Fruit fly (Drosophila melanogaster) whole organism, embryonic: Measurements from ENCODE around the gene CG33932.

Experiments used
- Atf6 ChIP-seq: fragments of 200-800 bp; sonication (Bioruptor generic); IDR thresholded peaks from 2 replicates; pipeline ENCODE4 v1.3.6; 2022; ENCODE audit warnings: missing biosample characterization, missing genetic modification characterization
- Bgb ChIP-seq: fragments of 200-800 bp; sonication (Bioruptor generic); IDR thresholded peaks from 2 replicates; pipeline ENCODE4 v1.3.6; 2022; ENCODE audit warnings: missing biosample characterization, missing genetic modification characterization; ENCODE audit not compliant: partially characterized antibody
- CG11723 ChIP-seq: fragments of 200-800 bp; sonication (Bioruptor generic); optimal IDR thresholded peaks from 2 replicates; lab custom pipeline; 2017; ENCODE audit warnings: missing biosample characterization, mild to moderate bottlenecking, missing genetic modification characterization
- CG13287 ChIP-seq: fragments of 200-800 bp; sonication (Bioruptor generic); IDR thresholded peaks from 2 replicates; pipeline ENCODE4 v1.3.6; 2022; ENCODE audit warnings: missing biosample characterization, missing genetic modification characterization; ENCODE audit not compliant: partially characterized antibody
- CG16813 ChIP-seq: fragments of 200-800 bp; sonication (Bioruptor generic); IDR thresholded peaks from 3 replicates; pipeline ENCODE4 v1.3.6; 2022; ENCODE audit warnings: missing biosample characterization, missing genetic modification characterization; ENCODE audit not compliant: partially characterized antibody
- CG17361 ChIP-seq: fragments of 200-800 bp; sonication (Bioruptor generic); IDR thresholded peaks from 3 replicates; pipeline ENCODE4 v1.3.6; 2022; ENCODE audit warnings: missing biosample characterization, missing genetic modification characterization
- CG17612 ChIP-seq: fragments of 200-800 bp; sonication (Bioruptor generic); IDR thresholded peaks from 2 replicates; pipeline ENCODE4 v1.3.6; 2022; ENCODE audit warnings: missing biosample characterization, missing genetic modification characterization
- CG18476 ChIP-seq: fragments of 200-800 bp; sonication (Bioruptor generic); optimal IDR thresholded peaks from 2 replicates; lab custom pipeline; 2016; ENCODE audit warnings: missing biosample characterization, mild to moderate bottlenecking, missing genetic modification characterization
- CG18599 ChIP-seq: fragments of 200-800 bp; sonication (Bioruptor generic); optimal IDR thresholded peaks from 3 replicates; lab custom pipeline; 2017; ENCODE audit warnings: missing biosample characterization, missing genetic modification characterization, mild to moderate bottlenecking, moderate library complexity, missing genetic modification reagents
- CG2199 ChIP-seq: fragments of 200-800 bp; sonication (Bioruptor generic); IDR thresholded peaks from 3 replicates; pipeline ENCODE4 v1.3.6; 2022; ENCODE audit warnings: missing biosample characterization, missing genetic modification characterization
- CG2678 ChIP-seq: fragments of 200-800 bp; sonication (Bioruptor generic); optimal IDR thresholded peaks from 3 replicates; lab custom pipeline; 2019; ENCODE audit warnings: missing biosample characterization, mild to moderate bottlenecking, missing genetic modification characterization, moderate library complexity
- CG32767 ChIP-seq: fragments of 200-800 bp; sonication (Bioruptor generic); IDR thresholded peaks from 2 replicates; pipeline ENCODE4 v1.3.6; 2022; ENCODE audit warnings: missing biosample characterization, missing genetic modification characterization
- CG34224 ChIP-seq: fragments of 200-800 bp; sonication (Bioruptor generic); IDR thresholded peaks from 3 replicates; pipeline ENCODE4 v1.3.6; 2022; ENCODE audit warnings: missing biosample characterization, missing genetic modification characterization; ENCODE audit not compliant: partially characterized antibody
- CG42726 ChIP-seq: fragments of 200-800 bp; sonication (Bioruptor generic); IDR thresholded peaks from 2 replicates; pipeline ENCODE4 v1.3.6; 2022; ENCODE audit warnings: missing biosample characterization, missing genetic modification characterization; ENCODE audit not compliant: partially characterized antibody
- CG4328 ChIP-seq: fragments of 200-800 bp; sonication (Bioruptor generic); optimal IDR thresholded peaks from 3 replicates; lab custom pipeline; 2017; ENCODE audit warnings: missing biosample characterization, missing genetic modification reagents, missing genetic modification characterization
- CG4617 ChIP-seq: fragments of 200-800 bp; sonication (Bioruptor generic); optimal IDR thresholded peaks from 3 replicates; lab custom pipeline; 2016; ENCODE audit warnings: missing biosample characterization, missing genetic modification characterization, borderline replicate concordance
- CG5953 ChIP-seq: fragments of 200-800 bp; sonication (Bioruptor generic); IDR thresholded peaks from 2 replicates; pipeline ENCODE4 v1.3.6; 2022; ENCODE audit warnings: missing biosample characterization, missing genetic modification characterization
- CG6654 ChIP-seq: fragments of 200-800 bp; sonication (Bioruptor generic); optimal IDR thresholded peaks from 2 replicates; lab custom pipeline; 2017; ENCODE audit warnings: missing biosample characterization, mild to moderate bottlenecking, missing genetic modification characterization
- CG7271 ChIP-seq: fragments of 200-800 bp; sonication (Bioruptor generic); optimal IDR thresholded peaks from 2 replicates; lab custom pipeline; 2018; ENCODE audit warnings: missing biosample characterization, mild to moderate bottlenecking, missing genetic modification characterization, moderate library complexity
- CG8765 ChIP-seq: fragments of 200-800 bp; sonication (Bioruptor generic); IDR thresholded peaks from 2 replicates; pipeline ENCODE4 v1.3.6; 2022; ENCODE audit warnings: missing biosample characterization, missing genetic modification characterization
- CG8924 ChIP-seq: fragments of 200-800 bp; optimal IDR thresholded peaks from 3 replicates; lab custom pipeline; 2019; ENCODE audit warnings: missing biosample characterization, mild to moderate bottlenecking, missing genetic modification characterization, moderate library complexity
- D ChIP-seq, 2 experiments: fragments of 200-800 bp in 1 of 2; fragments of >200 bp in 1 of 2; sonication (Bioruptor generic) in 1 of 2; optimal IDR thresholded peaks; 2 replicates in 1 of 2; 3 replicates in 1 of 2; lab custom pipeline; 2017; ENCODE audit warnings: mild to moderate bottlenecking in 1 of 2, missing biosample characterization in 1 of 2, missing genetic modification characterization in 1 of 2, missing genetic modification reagents in 1 of 2
- Fer2 ChIP-seq: fragments of 200-800 bp; sonication (Bioruptor generic); optimal IDR thresholded peaks from 2 replicates; lab custom pipeline; 2018; ENCODE audit warnings: missing biosample characterization, mild to moderate bottlenecking, missing genetic modification characterization, moderate library complexity
- Hmx ChIP-seq: fragments of 200-800 bp; sonication (Bioruptor generic); optimal IDR thresholded peaks from 2 replicates; lab custom pipeline; 2016; ENCODE audit warnings: missing biosample characterization, missing genetic modification characterization
- Hr3 ChIP-seq: fragments of 200-800 bp; sonication (Bioruptor generic); optimal IDR thresholded peaks from 3 replicates; lab custom pipeline; 2016; ENCODE audit warnings: missing biosample characterization, missing genetic modification characterization
- Jarid2 ChIP-seq: fragments of 200-800 bp; sonication (Bioruptor generic); optimal IDR thresholded peaks from 3 replicates; lab custom pipeline; 2017; ENCODE audit warnings: mild to moderate bottlenecking, missing biosample characterization, missing genetic modification reagents, missing genetic modification characterization
- Nf-YA ChIP-seq: fragments of 200-800 bp; sonication (Bioruptor generic); IDR thresholded peaks from 2 replicates; pipeline ENCODE4 v1.3.6; 2022; ENCODE audit warnings: missing biosample characterization, missing genetic modification characterization
- Oaz ChIP-seq: fragments of 200-800 bp; sonication (Bioruptor generic); IDR thresholded peaks from 2 replicates; pipeline ENCODE4 v1.3.6; 2022; ENCODE audit warnings: missing biosample characterization, missing genetic modification characterization
- Rx ChIP-seq: fragments of 200-800 bp; sonication (Bioruptor generic); IDR thresholded peaks from 2 replicates; pipeline ENCODE4 v1.3.6; 2022; ENCODE audit warnings: missing biosample characterization, missing genetic modification characterization
- Ssrp ChIP-seq: fragments of 200-800 bp; sonication (Bioruptor generic); optimal IDR thresholded peaks from 2 replicates; lab custom pipeline; 2018; ENCODE audit warnings: missing biosample characterization, mild to moderate bottlenecking, missing genetic modification characterization, moderate library complexity
- Usf ChIP-seq: fragments of 200-800 bp; sonication (Bioruptor generic); optimal IDR thresholded peaks from 2 replicates; lab custom pipeline; 2017; ENCODE audit warnings: missing genotype, missing biosample characterization, missing genetic modification characterization
- ac ChIP-seq: fragments of 200-800 bp; sonication (Bioruptor generic); optimal IDR thresholded peaks from 3 replicates; lab custom pipeline; 2017; ENCODE audit warnings: missing biosample characterization, mild to moderate bottlenecking, missing genetic modification characterization
- al ChIP-seq: fragments of 200-800 bp; sonication (Bioruptor generic); IDR thresholded peaks from 2 replicates; pipeline ENCODE4 v1.3.6; 2022; ENCODE audit warnings: missing biosample characterization, missing genetic modification characterization
- amos ChIP-seq: fragments of 200-800 bp; sonication (Bioruptor generic); IDR thresholded peaks from 2 replicates; pipeline ENCODE4 v1.3.6; 2022; ENCODE audit warnings: missing biosample characterization, missing genetic modification characterization; ENCODE audit not compliant: partially characterized antibody
- bbx ChIP-seq: fragments of 200-800 bp; sonication (Bioruptor generic); IDR thresholded peaks from 2 replicates; pipeline ENCODE4 v1.3.6; 2022; ENCODE audit warnings: missing biosample characterization, missing genetic modification characterization; ENCODE audit not compliant: partially characterized antibody
- dimm ChIP-seq: fragments of 200-800 bp; sonication (Bioruptor generic); IDR thresholded peaks from 2 replicates; pipeline ENCODE4 v1.3.6; 2022; ENCODE audit warnings: missing biosample characterization, missing genetic modification characterization
- dpn ChIP-seq, 2 experiments: fragments of 200-800 bp; sonication (Bioruptor generic); optimal IDR thresholded peaks; 3 replicates each; lab custom pipeline; 2016; ENCODE audit warnings: missing biosample characterization in 2 of 2, missing genetic modification characterization in 2 of 2
- kni ChIP-seq: fragments of 200-800 bp; sonication (Bioruptor generic); optimal IDR thresholded peaks from 3 replicates; lab custom pipeline; 2017; ENCODE audit warnings: mild to moderate bottlenecking, missing biosample characterization, missing genetic modification reagents, missing genetic modification characterization
- lov ChIP-seq, 2 experiments: fragments of 200-800 bp in 1 of 2; fragments of >200 bp in 1 of 2; sonication (Bioruptor generic) in 1 of 2; IDR thresholded peaks in 1 of 2; optimal IDR thresholded peaks in 1 of 2; 2 replicates in 1 of 2; 3 replicates in 1 of 2; pipeline versions ENCODE4 v1.3.6 to Lab custom; 2017 to 2022; ENCODE audit warnings: missing biosample characterization in 1 of 2, missing genetic modification characterization in 1 of 2
- mirr ChIP-seq: fragments of 200-800 bp; sonication (Bioruptor generic); optimal IDR thresholded peaks from 3 replicates; lab custom pipeline; 2018; ENCODE audit warnings: missing biosample characterization, mild to moderate bottlenecking, missing genetic modification characterization
- mld ChIP-seq: fragments of 200-800 bp; sonication (Bioruptor generic); IDR thresholded peaks from 3 replicates; pipeline ENCODE4 v1.3.6; 2022; ENCODE audit warnings: missing biosample characterization, missing genetic modification characterization; ENCODE audit not compliant: partially characterized antibody
- ranshi ChIP-seq: fragments of 200-800 bp; sonication (Bioruptor generic); IDR thresholded peaks from 2 replicates; pipeline ENCODE4 v1.3.6; 2022; ENCODE audit warnings: missing biosample characterization, missing genetic modification characterization
- sens-2 ChIP-seq: fragments of 200-800 bp; sonication (Bioruptor generic); IDR thresholded peaks from 2 replicates; pipeline ENCODE4 v1.3.6; 2022; ENCODE audit warnings: missing biosample characterization, missing genetic modification characterization
- shn ChIP-seq: fragments of 200-800 bp; sonication (Bioruptor generic); optimal IDR thresholded peaks from 3 replicates; lab custom pipeline; 2016; ENCODE audit warnings: missing biosample characterization, missing genetic modification characterization
- sisA ChIP-seq: fragments of 200-800 bp; sonication (Bioruptor generic); IDR thresholded peaks from 2 replicates; pipeline ENCODE4 v1.3.6; 2022; ENCODE audit warnings: missing biosample characterization, missing genetic modification characterization
- slbo ChIP-seq: fragments of 200-800 bp; sonication (Bioruptor generic); IDR thresholded peaks from 2 replicates; pipeline ENCODE4 v1.3.6; 2022; ENCODE audit warnings: missing biosample characterization, missing genetic modification characterization
- ssp ChIP-seq: fragments of 200-800 bp; sonication (Bioruptor generic); IDR thresholded peaks from 2 replicates; pipeline ENCODE4 v1.3.6; 2022; ENCODE audit warnings: missing biosample characterization, missing genetic modification characterization
- toy ChIP-seq: fragments of 200-800 bp; sonication (Bioruptor generic); IDR thresholded peaks from 2 replicates; pipeline ENCODE4 v1.3.6; 2022; ENCODE audit warnings: missing biosample characterization, missing genetic modification characterization

Gene CG33932

dm6 chrX:19744003-19744488, at the start of gene CG33932, which contains the start of the genes CG18809, COX6B and Rpp20 (continued):
- TF ChIP-seq Bgb (GFP tag; lab: Robert Waterston, UW) (peak; percentile 99), ac (no peak), ranshi (GFP tag; lab: Robert Waterston, UW) (peak; percentile 61), CG42726 (GFP tag; lab: Robert Waterston, UW) (peak; percentile 99), CG8924 (tag; lab: Kevin White, UChicago) (peak; percentile 52), mld (GFP tag; lab: Robert Waterston, UW) (peak; percentile 90), CG8765 (GFP tag; lab: Robert Waterston, UW) (peak; percentile 40; the same call in 1 of the 2 replicates), CG5953 (GFP tag; lab: Robert Waterston, UW) (0 out of 2 replicates have a peak, but pooled peaks have one; percentile 11), CG7271 (peak; percentile 2), CG6654 (GFP tag; lab: Kevin White, UChicago) (no peak), Ssrp (tag; lab: Kevin White, UChicago) (no peak), CG2678 (no peak), toy (no peak), CG2199 (0 out of 3 replicates have a peak, but pooled peaks have one; percentile 24), CG18476 (GFP tag; lab: Kevin White, UChicago) (no peak), dimm (GFP tag; lab: Robert Waterston, UW) (no peak), Atf6 (GFP tag; lab: Robert Waterston, UW) (0 out of 2 replicates have a peak, but pooled peaks have one; percentile 36), CG17612 (GFP tag; lab: Robert Waterston, UW) (peak; percentile 20; the same call in 1 of the 2 replicates), CG13287 (peak; percentile 95), Fer2 (tag; lab: Kevin White, UChicago) (peak; percentile 27), bbx (peak; percentile 97), shn (GFP tag; lab: Kevin White, UChicago) (peak; percentile 67), Usf (GFP tag; lab: Kevin White, UChicago) (peak; percentile 28), CG18599 (GFP tag; lab: Kevin White, UChicago) (peak; percentile 74), amos (peak; percentile 99), CG4328 (GFP tag; lab: Kevin White, UChicago) (peak; percentile 32), CG32767 (GFP tag; lab: Robert Waterston, UW) (no peak), CG34224 (GFP tag; lab: Robert Waterston, UW) (peak; percentile 91), slbo (GFP tag; lab: Robert Waterston, UW) (peak; percentile 81), CG11723 (GFP tag; lab: Kevin White, UChicago) (peak; percentile 48), sens-2 (peak; percentile 18; the same call in 1 of the 2 replicates), sisA (GFP tag; lab: Robert Waterston, UW) (peak; percentile 62; the same call in 1 of the 2 replicates), Nf-YA (GFP tag; lab: Robert Waterston, UW) (0 out of 2 replicates have a peak, but pooled peaks have one; percentile 18), CG17361 (GFP tag; lab: Robert Waterston, UW) (peak; percentile 20; the same call in 1 of the 3 replicates), al (GFP tag; lab: Robert Waterston, UW) (peak; percentile 63), CG4617 (GFP tag; lab: Kevin White, UChicago) (peak; percentile 93), D (optimal IDR thresholded peaks at IDR 0.05; lab: Kevin White, UChicago) (no peak), D (GFP tag; optimal IDR thresholded peaks at IDR 0.05; lab: Kevin White, UChicago) (no peak), Hmx (GFP tag; lab: Kevin White, UChicago) (no peak), ssp (peak; percentile 59), Rx (GFP tag; lab: Robert Waterston, UW) (peak; percentile 32; the same call in 1 of the 2 replicates), CG16813 (GFP tag; lab: Robert Waterston, UW) (peak; percentile 97), lov (optimal IDR thresholded peaks at IDR 0.05; lab: Kevin White, UChicago) (no peak), lov (GFP tag; IDR thresholded peaks at IDR 0.05; lab: Robert Waterston, UW) (0 out of 3 replicates have a peak, but pooled peaks have one; percentile 35), Hr3 (GFP tag; lab: Kevin White, UChicago) (peak; percentile 21), Jarid2 (no peak), kni (GFP tag; lab: Kevin White, UChicago) (peak; percentile 26), dpn (GFP tag; optimal IDR thresholded peaks at IDR 0.05; lab: Kevin White, UChicago) (peak; percentile 67 to 78), mirr (GFP tag; lab: Kevin White, UChicago) (peak; percentile 74), Oaz (no peak)
